Worm (Caenorhabditis elegans) whole organism, L1 larva: ENCODE data around the gene fkh-3.

Experiments used
- C04F5.9 ChIP-seq: sonication (generic microtip); optimal IDR thresholded peaks from 2 replicates; lab custom pipeline; 2016; ENCODE audit warnings: missing genetic modification characterization, missing compliant biosample characterization
- C34B4.2 ChIP-seq: sonication (generic microtip); optimal IDR thresholded peaks from 2 replicates; lab custom pipeline; 2017; ENCODE audit warnings: mild to moderate bottlenecking, missing genetic modification characterization, missing compliant biosample characterization
- F16B12.6 ChIP-seq: fragments of 150-350 bp; optimal IDR thresholded peaks from 2 replicates; lab custom pipeline; 2014; ENCODE audit warnings: missing biosample characterization, missing genetic modification characterization
- Y116A8C.19 ChIP-seq: sonication (generic microtip); optimal IDR thresholded peaks from 2 replicates; lab custom pipeline; 2016; ENCODE audit warnings: missing compliant biosample characterization, missing genetic modification characterization, borderline replicate concordance
- aha-1 ChIP-seq: fragments of 150-350 bp; optimal IDR thresholded peaks from 2 replicates; lab custom pipeline; 2014; ENCODE audit warnings: missing biosample characterization, missing genetic modification characterization
- aly-2 ChIP-seq: fragments of 150-350 bp; optimal IDR thresholded peaks from 2 replicates; lab custom pipeline; 2014; ENCODE audit warnings: missing biosample characterization, missing genetic modification characterization
- ama-1 ChIP-seq: fragments of 150-350 bp; optimal IDR thresholded peaks from 2 replicates; lab custom pipeline; 2014
- ceh-82 ChIP-seq, 3 experiments: fragments of 150-350 bp in 1 of 3; sonication (generic microtip) in 2 of 3; optimal IDR thresholded peaks; 2 replicates each; lab custom pipeline; 2014 to 2017; ENCODE audit warnings: missing biosample characterization in 3 of 3, missing genetic modification characterization in 3 of 3
- ceh-88 ChIP-seq: fragments of 200-800 bp; sonication (Bioruptor generic); IDR thresholded peaks from 2 replicates; pipeline ENCODE4 v1.3.6; 2022; ENCODE audit warnings: missing genetic modification characterization, missing compliant biosample characterization
- ceh-90 ChIP-seq: sonication (generic microtip); optimal IDR thresholded peaks from 2 replicates; lab custom pipeline; 2016; ENCODE audit warnings: missing genetic modification characterization, missing compliant biosample characterization
- ces-1 ChIP-seq: fragments of 150-350 bp; optimal IDR thresholded peaks from 2 replicates; lab custom pipeline; 2014; ENCODE audit warnings: missing biosample characterization, missing genetic modification reagents, missing genetic modification characterization
- dpl-1 ChIP-seq, 3 experiments: fragments of 150-350 bp in 2 of 3; sonication (generic microtip) in 1 of 3; optimal IDR thresholded peaks; 2 replicates each; lab custom pipeline; 2014 to 2017; ENCODE audit warnings: missing biosample characterization in 3 of 3, missing genetic modification characterization in 3 of 3, missing genetic modification reagents in 3 of 3
- dsc-1 ChIP-seq: sonication (generic microtip); optimal IDR thresholded peaks from 2 replicates; lab custom pipeline; 2016; ENCODE audit warnings: mild to moderate bottlenecking, missing genetic modification characterization, missing compliant biosample characterization
- efl-1 ChIP-seq, 4 experiments: fragments of 150-350 bp; optimal IDR thresholded peaks in 3 of 4; peaks in 1 of 4; 1 replicate in 1 of 4; 2 replicates in 3 of 4; lab custom pipeline; 2014; ENCODE audit warnings: missing biosample characterization in 2 of 4, missing genetic modification characterization in 2 of 4, missing genetic modification reagents in 2 of 4
- efl-3 ChIP-seq: fragments of 200-800 bp; sonication (Bioruptor generic); optimal IDR thresholded peaks from 2 replicates; lab custom pipeline; 2018; ENCODE audit warnings: mild to moderate bottlenecking, missing genetic modification characterization, missing compliant biosample characterization
- egl-27 ChIP-seq, 2 experiments: fragments of 150-350 bp in 1 of 2; sonication (generic microtip); optimal IDR thresholded peaks; 3 replicates each; lab custom pipeline; 2017 to 2018; ENCODE audit warnings: missing biosample characterization in 2 of 2, missing genetic modification characterization in 2 of 2, missing genetic modification reagents in 2 of 2
- elt-3 ChIP-seq, 6 experiments: fragments of 150-350 bp in 1 of 6; sonication (generic microtip); optimal IDR thresholded peaks; 2 replicates each; lab custom pipeline; 2017 to 2018; ENCODE audit warnings: missing biosample characterization in 6 of 6, missing genetic modification characterization in 6 of 6, inconsistent platforms in 1 of 6
- ets-5 ChIP-seq: fragments of 200-800 bp; sonication (Bioruptor generic); IDR thresholded peaks from 2 replicates; pipeline ENCODE4 v1.3.6; 2022; ENCODE audit warnings: missing genetic modification characterization, missing compliant biosample characterization
- fkh-4 ChIP-seq: sonication (generic microtip); optimal IDR thresholded peaks from 2 replicates; lab custom pipeline; 2016; ENCODE audit warnings: missing compliant biosample characterization, missing genetic modification characterization, borderline replicate concordance
- hlh-17 ChIP-seq: fragments of 200-800 bp; sonication (Bioruptor generic); optimal IDR thresholded peaks from 2 replicates; lab custom pipeline; 2018; ENCODE audit warnings: missing genetic modification characterization, mild to moderate bottlenecking, missing compliant biosample characterization, moderate library complexity, borderline replicate concordance
- hlh-4 ChIP-seq: sonication (generic microtip); optimal IDR thresholded peaks from 2 replicates; lab custom pipeline; 2016; ENCODE audit warnings: mild to moderate bottlenecking, missing genetic modification characterization, missing compliant biosample characterization
- jun-1 ChIP-seq: fragments of 150-350 bp; optimal IDR thresholded peaks from 2 replicates; lab custom pipeline; 2014; ENCODE audit warnings: missing biosample characterization, missing genetic modification reagents, missing genetic modification characterization
- lin-14 ChIP-seq: fragments of 200-800 bp; sonication (Bioruptor generic); optimal IDR thresholded peaks from 2 replicates; lab custom pipeline; 2018; ENCODE audit warnings: mild to moderate bottlenecking, missing genetic modification characterization, moderate library complexity, missing compliant biosample characterization
- lin-35 ChIP-seq, 2 experiments: fragments of 150-350 bp; optimal IDR thresholded peaks; 2 replicates each; lab custom pipeline; 2014; ENCODE audit warnings: missing biosample characterization in 2 of 2, missing genetic modification characterization in 2 of 2, missing genetic modification reagents in 2 of 2
- lsy-2 ChIP-seq, 2 experiments: fragments of 150-350 bp; optimal IDR thresholded peaks; 2 replicates each; lab custom pipeline; 2014; ENCODE audit warnings: missing biosample characterization in 2 of 2, missing genetic modification characterization in 2 of 2
- mef-2 ChIP-seq: fragments of 150-350 bp; optimal IDR thresholded peaks from 2 replicates; lab custom pipeline; 2014; ENCODE audit warnings: missing biosample characterization, missing genetic modification characterization
- mep-1 ChIP-seq: fragments of 150-350 bp; optimal IDR thresholded peaks from 2 replicates; lab custom pipeline; 2014; ENCODE audit warnings: missing biosample characterization, missing genetic modification characterization
- nhr-11 ChIP-seq: fragments of 150-350 bp; optimal IDR thresholded peaks from 2 replicates; lab custom pipeline; 2014; ENCODE audit warnings: missing biosample characterization, missing genetic modification characterization
- nhr-20 ChIP-seq: sonication (generic microtip); optimal IDR thresholded peaks from 2 replicates; lab custom pipeline; 2016; ENCODE audit warnings: mild to moderate bottlenecking, missing genetic modification characterization, missing compliant biosample characterization
- nhr-28 ChIP-seq: fragments of 150-350 bp; optimal IDR thresholded peaks from 2 replicates; lab custom pipeline; 2014; ENCODE audit warnings: missing biosample characterization, missing genetic modification characterization
- nhr-76 ChIP-seq: sonication (generic microtip); optimal IDR thresholded peaks from 2 replicates; lab custom pipeline; 2017; ENCODE audit warnings: missing biosample characterization, missing genetic modification characterization
- nhr-77 ChIP-seq: fragments of 150-350 bp; optimal IDR thresholded peaks from 2 replicates; lab custom pipeline; 2014; ENCODE audit warnings: missing biosample characterization, missing genetic modification characterization
- nhr-84 ChIP-seq: sonication (generic microtip); optimal IDR thresholded peaks from 2 replicates; lab custom pipeline; 2017; ENCODE audit warnings: missing biosample characterization, missing genetic modification characterization
- nhr-85 ChIP-seq: sonication (generic microtip); peaks from one replicate; lab custom pipeline; 2016; ENCODE audit warnings: missing genetic modification characterization, inconsistent platforms, missing compliant biosample characterization
- pag-3 ChIP-seq: sonication (generic microtip); optimal IDR thresholded peaks from 2 replicates; lab custom pipeline; 2017; ENCODE audit warnings: missing genetic modification characterization, mild to moderate bottlenecking, missing compliant biosample characterization, antibody characterized with exemption, borderline replicate concordance; ENCODE audit not compliant: insufficient read depth
- pax-3 ChIP-seq: fragments of 200-800 bp; sonication (Bioruptor generic); optimal IDR thresholded peaks from 2 replicates; lab custom pipeline; 2018; ENCODE audit warnings: mild to moderate bottlenecking, missing genetic modification characterization, moderate library complexity, missing compliant biosample characterization
- pqm-1 ChIP-seq: sonication (generic microtip); optimal IDR thresholded peaks from 3 replicates; lab custom pipeline; 2017; ENCODE audit warnings: missing biosample characterization, missing genetic modification characterization
- rnt-1 ChIP-seq: sonication (generic microtip); optimal IDR thresholded peaks from 2 replicates; lab custom pipeline; 2016; ENCODE audit warnings: mild to moderate bottlenecking, missing genetic modification characterization, moderate library complexity, missing compliant biosample characterization
- sox-4 ChIP-seq: sonication (generic microtip); optimal IDR thresholded peaks from 2 replicates; lab custom pipeline; 2016; ENCODE audit warnings: missing genetic modification characterization, missing compliant biosample characterization
- sup-37 ChIP-seq: fragments of 200-800 bp; sonication (Bioruptor generic); optimal IDR thresholded peaks from 2 replicates; lab custom pipeline; 2018; ENCODE audit warnings: mild to moderate bottlenecking, missing genetic modification characterization, missing compliant biosample characterization
- unc-130 ChIP-seq: fragments of 150-350 bp; optimal IDR thresholded peaks from 2 replicates; lab custom pipeline; 2017; ENCODE audit warnings: missing biosample characterization, missing genetic modification characterization, inconsistent platforms
- unc-30 ChIP-seq: sonication (generic microtip); optimal IDR thresholded peaks from 2 replicates; lab custom pipeline; 2017; ENCODE audit warnings: missing biosample characterization, missing genetic modification characterization
- unc-86 ChIP-seq: sonication (generic microtip); optimal IDR thresholded peaks from 2 replicates; lab custom pipeline; 2016; ENCODE audit warnings: missing genetic modification characterization, missing compliant biosample characterization
- unc-98 ChIP-seq: fragments of 200-800 bp; sonication (Bioruptor generic); IDR thresholded peaks from 2 replicates; pipeline ENCODE4 v1.3.6; 2022; ENCODE audit warnings: missing genetic modification characterization, missing compliant biosample characterization
- vab-15 ChIP-seq: sonication (generic microtip); optimal IDR thresholded peaks from 2 replicates; lab custom pipeline; 2017; ENCODE audit warnings: missing genotype, mild to moderate bottlenecking, missing genetic modification characterization, missing compliant biosample characterization
- xbp-1 ChIP-seq: sonication (generic microtip); optimal IDR thresholded peaks from 2 replicates; lab custom pipeline; 2016; ENCODE audit warnings: missing genetic modification characterization, missing compliant biosample characterization
- zag-1 ChIP-seq: fragments of 150-350 bp; optimal IDR thresholded peaks from 2 replicates; lab custom pipeline; 2014; ENCODE audit warnings: missing biosample characterization, missing genetic modification characterization
- ztf-4 ChIP-seq: fragments of 150-350 bp; optimal IDR thresholded peaks from 2 replicates; lab custom pipeline; 2014; ENCODE audit warnings: missing biosample characterization, missing genetic modification characterization

Gene fkh-3

DNA sequence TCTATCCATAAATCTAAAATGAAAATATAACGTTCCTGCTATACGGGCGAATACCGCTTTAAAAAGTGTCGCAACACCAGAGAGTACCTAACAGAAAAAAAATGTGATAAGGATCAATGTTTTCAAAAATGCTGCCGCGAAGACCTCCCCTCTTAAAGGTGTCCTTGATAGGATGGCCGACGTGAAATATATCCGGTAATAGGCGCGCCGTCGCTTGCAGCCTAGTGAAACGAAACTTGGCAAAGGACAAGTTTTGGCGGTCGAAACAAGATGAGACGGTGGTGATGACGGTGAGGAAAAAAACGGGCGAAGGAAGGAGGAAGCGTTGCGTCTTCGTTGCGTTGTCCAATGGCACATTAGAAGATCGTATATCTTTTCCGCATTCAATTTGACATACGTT lies 34.4 kb downstream of the fkh-3 start (continued):
- TF ChIP-seq fkh-4 (tag; lab: Kevin White, UChicago) (no peak), nhr-11 (tag; lab: Kevin White, UChicago) (no peak), nhr-77 (tag; lab: Kevin White, UChicago) (no peak), efl-3 (no peak), xbp-1 (no peak), aha-1 (tag; lab: Kevin White, UChicago) (no peak), sox-4 (tag; lab: Kevin White, UChicago) (no peak), nhr-28 (no peak), elt-3 (tag; optimal IDR thresholded peaks at IDR 0.05; lab: Kevin White, UChicago) (peak in 2 of 6 experiments; percentile 8 to 58), unc-130 (tag; lab: Kevin White, UChicago) (no peak), lin-35 (GFP tag; optimal IDR thresholded peaks at IDR 0.05; lab: Kevin White, UChicago) (no peak), nhr-20 (tag; lab: Kevin White, UChicago) (peak; percentile 43), Y116A8C.19 (tag; lab: Kevin White, UChicago) (no peak), lsy-2 (tag; optimal IDR thresholded peaks at IDR 0.05; lab: Kevin White, UChicago) (no peak), hlh-17 (GFP tag; lab: Kevin White, UChicago) (no peak), unc-30 (tag; lab: Kevin White, UChicago) (no peak), pag-3 (tag; lab: Kevin White, UChicago) (peak; percentile 38), unc-98 (GFP tag; lab: Robert Waterston, UW) (no peak), ztf-4 (tag; lab: Kevin White, UChicago) (no peak), nhr-84 (tag; lab: Kevin White, UChicago) (no peak), mef-2 (tag; lab: Kevin White, UChicago) (no peak), pax-3 (tag; lab: Kevin White, UChicago) (no peak), vab-15 (tag; lab: Kevin White, UChicago) (no peak), egl-27 (tag; optimal IDR thresholded peaks at IDR 0.05; lab: Kevin White, UChicago) (no peak), rnt-1 (tag; lab: Kevin White, UChicago) (no peak), lin-14 (GFP tag; lab: Kevin White, UChicago) (peak; percentile 77), C04F5.9 (tag; lab: Kevin White, UChicago) (no peak), ets-5 (no peak), ceh-88 (no peak), ama-1 (lab: Kevin White, UChicago) (no peak), efl-1 (optimal IDR thresholded peaks at IDR 0.05; lab: Kevin White, UChicago) (no peak), efl-1 (GFP tag; optimal IDR thresholded peaks at IDR 0.05 in 1 of 2; lab: Kevin White, UChicago) (no peak), sup-37 (GFP tag; lab: Kevin White, UChicago) (no peak), mep-1 (tag; lab: Kevin White, UChicago) (peak; percentile 7), aly-2 (no peak), zag-1 (tag; lab: Kevin White, UChicago) (no peak), ceh-82 (tag; optimal IDR thresholded peaks at IDR 0.05; lab: Kevin White, UChicago) (no peak), ces-1 (GFP tag; lab: Kevin White, UChicago) (no peak), nhr-85 (tag; lab: Kevin White, UChicago) (peak; percentile 89), jun-1 (no peak), hlh-4 (tag; lab: Kevin White, UChicago) (no peak), F16B12.6 (tag; lab: Kevin White, UChicago) (no peak), C34B4.2 (tag; lab: Kevin White, UChicago) (no peak), dpl-1 (GFP tag; optimal IDR thresholded peaks at IDR 0.05; lab: Kevin White, UChicago) (no peak), nhr-76 (tag; lab: Kevin White, UChicago) (no peak), unc-86 (tag; lab: Kevin White, UChicago) (no peak), ceh-90 (tag; lab: Kevin White, UChicago) (no peak), dsc-1 (tag; lab: Kevin White, UChicago) (no peak), pqm-1 (tag; lab: Kevin White, UChicago) (no peak)
- TF ChIP-seq, all 84 proteins: peak for 11
